Worm (Caenorhabditis elegans) whole organism, midembryonic: ENCODE measurements around the gene cyp-13A2.

ENCODE experiments used
- flt-1 ChIP-seq: fragments of 200-800 bp; sonication (Bioruptor generic); IDR thresholded peaks from 2 replicates; pipeline ENCODE4 v1.3.6; 2022; ENCODE audit warnings: missing genetic modification characterization, missing compliant biosample characterization
- klf-2 ChIP-seq: fragments of 200-800 bp; sonication (Bioruptor generic); conservative IDR thresholded peaks from 2 replicates; pipeline ENCODE4 v1.3.6; 2022; ENCODE audit warnings: missing genetic modification reagents, missing genetic modification characterization, missing compliant biosample characterization
- ztf-29 ChIP-seq: fragments of 200-800 bp; sonication (Bioruptor generic); IDR thresholded peaks from 2 replicates; pipeline ENCODE4 v1.3.6; 2022; ENCODE audit warnings: missing genetic modification reagents, missing genetic modification characterization, missing compliant biosample characterization

DNA sequence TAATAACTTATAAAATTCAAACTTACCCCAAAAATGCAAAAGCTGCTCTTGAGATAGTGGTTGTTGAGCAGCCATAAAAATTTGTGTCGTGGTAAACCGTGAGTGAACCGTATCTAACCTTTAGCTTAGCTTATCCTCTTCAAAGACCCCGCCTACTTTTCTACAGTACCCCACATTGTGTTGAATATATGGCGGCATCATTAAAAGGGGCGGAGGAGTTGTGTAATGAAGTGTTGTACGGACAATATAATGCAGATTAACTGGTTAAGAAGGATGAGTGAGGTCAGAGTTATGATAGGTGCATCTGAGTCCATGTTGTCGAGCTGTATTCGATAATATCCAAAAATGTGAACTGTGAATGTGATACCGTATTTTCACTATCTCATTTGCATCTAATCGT, 40.4 kb upstream of the cyp-13A2 start, which contains the start of gene eyg-1:
- TF ChIP-seq flt-1 (GFP tag; lab: Robert Waterston, UW) (no peak), ztf-29 (GFP tag; lab: Robert Waterston, UW) (no peak), klf-2 (GFP tag; lab: Robert Waterston, UW) (no peak)
